Fruit fly (Drosophila melanogaster) S2 (cell line): Measurements from ENCODE around the gene CG34251.

ENCODE experiments used
- CG8478 ChIP-seq: fragments of >200 bp; optimal IDR thresholded peaks from 2 replicates; lab custom pipeline; 2018
- CTCF ChIP-seq, 2 experiments: fragments of >200 bp; optimal IDR thresholded peaks; 2 replicates each; lab custom pipeline; 2018

- TF ChIP-seq CG8478 (lab: Kevin White, UChicago) (no peak), CTCF (optimal IDR thresholded peaks at IDR 0.05; lab: Kevin White, UChicago) (no peak)
Measured at dm6 chr3L:17653701-17654667, 17.4 kb upstream of the CG34251 start, which contains the start of the genes Krn, Ndfip and CG7484.
